Worm (Caenorhabditis elegans) whole organism, late embryonic: Measurements from ENCODE around the gene K02F6.5.
"Not testable (repeated sequence)": the region's sequence is repeated elsewhere in the genome, so short reads cannot be mapped to it uniquely, and the experiment has no call there.

Experiments used
- C08G9.2 ChIP-seq: sonication (generic microtip); optimal IDR thresholded peaks from 2 replicates; lab custom pipeline; 2016; ENCODE audit warnings: mild to moderate bottlenecking, missing genetic modification characterization, moderate library complexity, missing compliant biosample characterization
- C38D4.7 ChIP-seq: fragments of 200-800 bp; sonication (Bioruptor generic); optimal IDR thresholded peaks from 2 replicates; lab custom pipeline; 2018; ENCODE audit warnings: mild to moderate bottlenecking, missing genetic modification characterization, moderate library complexity, missing compliant biosample characterization
- K02D7.2 ChIP-seq: sonication (generic microtip); optimal IDR thresholded peaks from 2 replicates; lab custom pipeline; 2017; ENCODE audit warnings: mild to moderate bottlenecking, missing genetic modification characterization, missing compliant biosample characterization
- K09A11.1 ChIP-seq: sonication (generic microtip); optimal IDR thresholded peaks from 2 replicates; lab custom pipeline; 2017; ENCODE audit warnings: antibody characterized with exemption, mild to moderate bottlenecking, missing genetic modification characterization, missing compliant biosample characterization; ENCODE audit not compliant: insufficient read depth
- T23F11.4 ChIP-seq: fragments of 200-800 bp; sonication (Bioruptor generic); optimal IDR thresholded peaks from 2 replicates; lab custom pipeline; 2018; ENCODE audit warnings: mild to moderate bottlenecking, missing genetic modification characterization, missing compliant biosample characterization
- Y22D7AL.16 ChIP-seq: sonication (generic microtip); optimal IDR thresholded peaks from 2 replicates; lab custom pipeline; 2016; ENCODE audit warnings: missing genetic modification characterization, missing compliant biosample characterization
- ahr-1 ChIP-seq: sonication (generic microtip); optimal IDR thresholded peaks from 2 replicates; lab custom pipeline; 2016; ENCODE audit warnings: missing genetic modification characterization, missing compliant biosample characterization
- ceh-14 ChIP-seq: sonication (generic microtip); optimal IDR thresholded peaks from 2 replicates; lab custom pipeline; 2016; ENCODE audit warnings: missing genotype, missing genetic modification characterization, missing compliant biosample characterization
- ceh-18 ChIP-seq: sonication (generic microtip); optimal IDR thresholded peaks from 2 replicates; lab custom pipeline; 2016; ENCODE audit warnings: missing genetic modification characterization, missing compliant biosample characterization
- ceh-2 ChIP-seq: sonication (generic microtip); optimal IDR thresholded peaks from 2 replicates; lab custom pipeline; 2016; ENCODE audit warnings: missing genotype, missing genetic modification characterization, missing compliant biosample characterization
- ceh-24 ChIP-seq: sonication (generic microtip); optimal IDR thresholded peaks from 2 replicates; lab custom pipeline; 2016; ENCODE audit warnings: mild to moderate bottlenecking, missing genetic modification characterization, missing compliant biosample characterization
- ceh-31 ChIP-seq: sonication (generic microtip); optimal IDR thresholded peaks from 2 replicates; lab custom pipeline; 2016; ENCODE audit warnings: missing genetic modification characterization, missing compliant biosample characterization
- ceh-48 ChIP-seq: sonication (generic microtip); optimal IDR thresholded peaks from 2 replicates; lab custom pipeline; 2016; ENCODE audit warnings: missing genetic modification characterization, inconsistent platforms, missing compliant biosample characterization
- ceh-9 ChIP-seq: sonication (generic microtip); optimal IDR thresholded peaks from 2 replicates; lab custom pipeline; 2016; ENCODE audit warnings: mild to moderate bottlenecking, missing genetic modification characterization, inconsistent platforms, missing compliant biosample characterization
- che-1 ChIP-seq: sonication (generic microtip); optimal IDR thresholded peaks from 2 replicates; lab custom pipeline; 2016; ENCODE audit warnings: mild to moderate bottlenecking, missing genetic modification characterization, missing compliant biosample characterization
- dmd-4 ChIP-seq: sonication (generic microtip); optimal IDR thresholded peaks from 2 replicates; lab custom pipeline; 2016; ENCODE audit warnings: borderline replicate concordance, missing genetic modification characterization, missing compliant biosample characterization
- dve-1 ChIP-seq: sonication (generic microtip); optimal IDR thresholded peaks from 2 replicates; lab custom pipeline; 2017; ENCODE audit warnings: antibody characterized with exemption, mild to moderate bottlenecking, missing genetic modification characterization, missing compliant biosample characterization
- elt-2 ChIP-seq: sonication (generic microtip); optimal IDR thresholded peaks from 2 replicates; lab custom pipeline; 2016; ENCODE audit warnings: missing genetic modification reagents, missing genetic modification characterization, missing compliant biosample characterization
- fkh-10 ChIP-seq: fragments of 150-350 bp; optimal IDR thresholded peaks from 2 replicates; lab custom pipeline; 2014; ENCODE audit warnings: missing biosample characterization, missing genetic modification reagents, missing genetic modification characterization
- fkh-6 ChIP-seq: sonication (generic microtip); optimal IDR thresholded peaks from 2 replicates; lab custom pipeline; 2016; ENCODE audit warnings: missing genetic modification characterization, missing compliant biosample characterization
- hlh-13 ChIP-seq: fragments of 200-800 bp; sonication (Bioruptor generic); optimal IDR thresholded peaks from 2 replicates; lab custom pipeline; 2018; ENCODE audit warnings: mild to moderate bottlenecking, missing genetic modification characterization, missing compliant biosample characterization
- hlh-15 ChIP-seq: sonication (generic microtip); optimal IDR thresholded peaks from 2 replicates; lab custom pipeline; 2016; ENCODE audit warnings: missing genetic modification characterization, missing compliant biosample characterization
- hlh-30 ChIP-seq: sonication (generic microtip); optimal IDR thresholded peaks from 2 replicates; lab custom pipeline; 2017; ENCODE audit warnings: antibody characterized with exemption, missing genetic modification characterization, missing compliant biosample characterization; ENCODE audit not compliant: insufficient read depth
- hlh-6 ChIP-seq: sonication (generic microtip); optimal IDR thresholded peaks from 2 replicates; lab custom pipeline; 2016; ENCODE audit warnings: missing genotype, missing genetic modification characterization, missing compliant biosample characterization
- hlh-8 ChIP-seq: sonication (generic microtip); optimal IDR thresholded peaks from 2 replicates; lab custom pipeline; 2016; ENCODE audit warnings: missing genotype, missing genetic modification characterization, missing compliant biosample characterization
- lim-6 ChIP-seq: sonication (generic microtip); optimal IDR thresholded peaks from 2 replicates; lab custom pipeline; 2016; ENCODE audit warnings: missing genetic modification characterization, missing compliant biosample characterization
- lin-11 ChIP-seq: fragments of 200-800 bp; sonication (Bioruptor generic); optimal IDR thresholded peaks from 2 replicates; lab custom pipeline; 2018; ENCODE audit warnings: mild to moderate bottlenecking, missing genetic modification characterization, missing compliant biosample characterization
- madf-2 ChIP-seq: sonication (generic microtip); optimal IDR thresholded peaks from 2 replicates; lab custom pipeline; 2017; ENCODE audit warnings: missing genetic modification characterization, missing compliant biosample characterization
- mec-3 ChIP-seq: sonication (generic microtip); optimal IDR thresholded peaks from 2 replicates; lab custom pipeline; 2016; ENCODE audit warnings: borderline replicate concordance, missing genetic modification characterization, missing compliant biosample characterization
- nfya-1 ChIP-seq: sonication (generic microtip); optimal IDR thresholded peaks from 2 replicates; lab custom pipeline; 2017; ENCODE audit warnings: missing genetic modification characterization, mild to moderate bottlenecking, missing compliant biosample characterization, antibody characterized with exemption, moderate library complexity
- nhr-232 ChIP-seq: sonication (generic microtip); optimal IDR thresholded peaks from 2 replicates; lab custom pipeline; 2016; ENCODE audit warnings: missing genetic modification characterization, missing compliant biosample characterization
- npax-4 ChIP-seq: sonication (generic microtip); optimal IDR thresholded peaks from 2 replicates; lab custom pipeline; 2016; ENCODE audit warnings: missing genetic modification characterization, missing compliant biosample characterization
- odd-2 ChIP-seq: sonication (generic microtip); optimal IDR thresholded peaks from 2 replicates; lab custom pipeline; 2017; ENCODE audit warnings: antibody characterized with exemption, mild to moderate bottlenecking, missing genetic modification characterization, missing compliant biosample characterization
- pat-9 ChIP-seq: fragments of 200-800 bp; sonication (Bioruptor generic); optimal IDR thresholded peaks from 2 replicates; lab custom pipeline; 2018; ENCODE audit warnings: mild to moderate bottlenecking, missing genetic modification characterization, moderate library complexity, missing compliant biosample characterization
- pax-1 ChIP-seq: fragments of 150-350 bp; optimal IDR thresholded peaks from 2 replicates; lab custom pipeline; 2014; ENCODE audit warnings: missing biosample characterization, missing genetic modification characterization
- pha-2 ChIP-seq: sonication (generic microtip); optimal IDR thresholded peaks from 2 replicates; lab custom pipeline; 2017; ENCODE audit warnings: mild to moderate bottlenecking, missing genetic modification characterization, missing compliant biosample characterization
- pqm-1 ChIP-seq: sonication (generic microtip); optimal IDR thresholded peaks from 2 replicates; lab custom pipeline; 2016; ENCODE audit warnings: missing genetic modification characterization, missing compliant biosample characterization
- pros-1 ChIP-seq: fragments of 150-350 bp; optimal IDR thresholded peaks from 2 replicates; lab custom pipeline; 2014; ENCODE audit warnings: missing biosample characterization, missing genetic modification reagents, missing genetic modification characterization
- rnt-1 ChIP-seq: sonication (generic microtip); optimal IDR thresholded peaks from 2 replicates; lab custom pipeline; 2016; ENCODE audit warnings: missing genetic modification characterization, missing compliant biosample characterization
- sox-2 ChIP-seq: fragments of 200-800 bp; sonication (Bioruptor generic); IDR thresholded peaks from 2 replicates; pipeline ENCODE4 v1.3.6; 2022; ENCODE audit warnings: missing genetic modification reagents, missing genetic modification characterization, missing compliant biosample characterization
- sox-4 ChIP-seq: sonication (generic microtip); optimal IDR thresholded peaks from 2 replicates; lab custom pipeline; 2017; ENCODE audit warnings: mild to moderate bottlenecking, missing genetic modification characterization, inconsistent platforms, missing compliant biosample characterization
- tbx-7 ChIP-seq: sonication (generic microtip); optimal IDR thresholded peaks from 2 replicates; lab custom pipeline; 2016; ENCODE audit warnings: missing genotype, missing genetic modification characterization, missing compliant biosample characterization
- unc-3 ChIP-seq, 2 experiments: fragments of 200-800 bp in 1 of 2; sonication (Bioruptor generic) in 1 of 2; sonication (generic microtip) in 1 of 2; conservative IDR thresholded peaks in 1 of 2; optimal IDR thresholded peaks in 1 of 2; 2 replicates each; pipeline versions ENCODE4 v1.3.6 to Lab custom; 2016 to 2022; ENCODE audit warnings: missing compliant biosample characterization in 2 of 2, missing genetic modification characterization in 2 of 2, missing genetic modification reagents in 1 of 2
- unc-42 ChIP-seq: sonication (generic microtip); optimal IDR thresholded peaks from 2 replicates; lab custom pipeline; 2016; ENCODE audit warnings: missing genotype, missing genetic modification characterization, missing compliant biosample characterization
- unc-86 ChIP-seq: sonication (generic microtip); optimal IDR thresholded peaks from 2 replicates; lab custom pipeline; 2016; ENCODE audit warnings: missing genetic modification characterization, missing compliant biosample characterization

K02F6.5 gene

DNA sequence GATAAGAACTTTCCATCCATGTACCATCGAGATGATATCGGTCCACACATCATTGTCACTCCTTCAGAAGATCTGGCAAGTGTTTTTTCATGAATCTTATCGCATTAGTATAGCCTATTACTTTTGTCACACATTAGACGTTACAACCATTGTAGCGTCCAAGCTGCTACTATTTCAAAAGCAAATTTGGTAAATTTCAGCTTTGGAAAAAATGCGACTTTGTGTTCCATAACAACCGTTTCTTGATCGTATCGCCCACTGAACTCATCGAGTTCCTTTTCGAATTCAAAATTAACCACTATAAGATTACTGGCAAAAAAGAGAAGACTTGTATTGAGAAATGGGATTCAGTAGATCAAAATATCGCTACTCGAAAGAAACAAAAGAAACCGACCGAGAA, 18.5 kb downstream of the K02F6.5 start:
- no peak for TF ChIP-seq unc-86 (tag; lab: Kevin White, UChicago)
- no peak for TF ChIP-seq pax-1 (tag; lab: Kevin White, UChicago)
- TF ChIP-seq che-1 (tag; lab: Kevin White, UChicago), result no peak
- no peak for TF ChIP-seq ceh-31 (tag; lab: Kevin White, UChicago)
- TF ChIP-seq pros-1, result no peak
- no peak for TF ChIP-seq ceh-48 (tag; lab: Kevin White, UChicago)
- TF ChIP-seq hlh-15 (tag; lab: Kevin White, UChicago), result no peak
- TF ChIP-seq Y22D7AL.16 (tag; lab: Kevin White, UChicago), result no peak
- no peak for TF ChIP-seq sox-2 (GFP tag; lab: Robert Waterston, UW)
- no peak for TF ChIP-seq npax-4 (tag; lab: Kevin White, UChicago)
- TF ChIP-seq T23F11.4 (GFP tag; lab: Kevin White, UChicago), result no peak
- no peak for TF ChIP-seq rnt-1 (tag; lab: Kevin White, UChicago)
- no peak for TF ChIP-seq C08G9.2 (tag; lab: Kevin White, UChicago)
- TF ChIP-seq odd-2 (tag; lab: Kevin White, UChicago), result no peak
- TF ChIP-seq, all 69 proteins: peak for 0

DNA sequence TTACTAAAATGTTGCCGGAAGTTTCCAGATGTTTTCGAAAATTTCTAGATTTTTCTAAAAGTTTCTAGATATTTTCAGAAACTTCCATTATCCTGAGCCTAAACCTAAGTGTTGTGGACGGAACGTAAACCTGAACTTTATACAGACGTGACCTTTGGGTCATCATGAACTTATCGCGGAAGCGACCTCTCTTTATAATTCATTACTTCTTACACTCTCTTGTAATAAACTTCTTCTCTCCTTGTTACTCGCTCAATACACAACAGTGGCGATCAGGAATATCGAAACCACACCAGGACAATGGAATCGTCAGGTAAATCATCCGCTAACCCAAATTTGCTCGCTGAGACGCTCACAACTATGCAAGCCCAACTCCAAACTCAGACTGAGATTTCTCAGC, 19.1 kb downstream of the K02F6.5 start, which contains the start of gene K02F6.1:
TSS of gene K02F6.1 (plus strand) at position 301 of the 400 bp plus-strand sequence.
- TF ChIP-seq rnt-1 (tag; lab: Kevin White, UChicago); mec-3; ahr-1 (tag; lab: Kevin White, UChicago): not testable (repeated sequence)

DNA sequence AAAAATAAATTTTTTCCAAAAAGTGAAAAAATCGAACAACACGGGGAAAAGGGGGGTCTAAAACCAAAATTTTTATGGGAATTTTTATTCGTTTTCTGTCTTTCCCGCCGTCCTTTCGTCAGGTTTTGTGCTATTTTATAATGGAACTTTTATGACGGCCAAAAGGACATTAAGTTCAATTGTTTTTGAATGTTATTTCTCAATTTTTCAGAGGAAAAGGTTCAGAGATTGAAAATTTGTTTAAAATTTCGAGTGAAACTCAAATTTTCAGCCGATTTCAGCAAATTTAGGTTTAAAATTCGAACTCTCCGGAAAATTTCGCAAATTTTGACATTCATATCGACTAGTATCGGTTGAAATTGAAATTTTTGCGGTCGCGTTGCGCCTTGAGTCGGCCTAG, 29.4 kb downstream of the K02F6.5 start, which contains the start of gene nep-18:
TSS of gene nep-18 (minus strand) at position 101 of the 400 bp plus-strand sequence.
- TF ChIP-seq ceh-9 (tag; lab: Kevin White, UChicago), result no peak
- TF ChIP-seq mec-3, result no peak
- no peak for TF ChIP-seq nfya-1 (tag; lab: Kevin White, UChicago)
- TF ChIP-seq ceh-18, result no peak
- TF ChIP-seq unc-3 (GFP tag; conservative IDR thresholded peaks at IDR 0.05; lab: Robert Waterston, UW), result no peak
- no peak for TF ChIP-seq unc-3 (tag; optimal IDR thresholded peaks at IDR 0.05; lab: Kevin White, UChicago)
- TF ChIP-seq che-1 (tag; lab: Kevin White, UChicago), result no peak
- TF ChIP-seq ceh-24 (tag; lab: Kevin White, UChicago), result no peak
- TF ChIP-seq hlh-13 (GFP tag; lab: Kevin White, UChicago), result no peak
- no peak for TF ChIP-seq pha-2 (tag; lab: Kevin White, UChicago)
- no peak for TF ChIP-seq fkh-10 (GFP tag; lab: Kevin White, UChicago)
- TF ChIP-seq nhr-232 (tag; lab: Kevin White, UChicago), result no peak
- no peak for TF ChIP-seq hlh-15 (tag; lab: Kevin White, UChicago)
- TF ChIP-seq tbx-7, result no peak
- TF ChIP-seq C38D4.7 (GFP tag; lab: Kevin White, UChicago), result no peak

ce11 chrII:2564899-2565298, 30.3 kb downstream of the K02F6.5 start, which contains the start of gene usp-39:
usp-39 (plus strand) TSS chrII:2565275.
- TF ChIP-seq pqm-1 (tag; lab: Kevin White, UChicago) (no peak), pat-9 (tag; lab: Kevin White, UChicago) (no peak), unc-42 (tag; lab: Kevin White, UChicago) (peak; percentile 83), pha-2 (tag; lab: Kevin White, UChicago) (peak; percentile 25), hlh-13 (GFP tag; lab: Kevin White, UChicago) (no peak), elt-2 (tag; lab: Kevin White, UChicago) (peak; percentile 49), lin-11 (no peak), lim-6 (tag; lab: Kevin White, UChicago) (no peak), C38D4.7 (GFP tag; lab: Kevin White, UChicago) (no peak), ceh-2 (tag; lab: Kevin White, UChicago) (no peak), nfya-1 (tag; lab: Kevin White, UChicago) (peak; percentile 18), dmd-4 (tag; lab: Kevin White, UChicago) (peak; percentile 8), ceh-14 (no peak), rnt-1 (tag; lab: Kevin White, UChicago) (no peak), sox-4 (tag; lab: Kevin White, UChicago) (no peak), Y22D7AL.16 (tag; lab: Kevin White, UChicago) (peak; percentile 21), hlh-8 (peak; percentile 8), dve-1 (tag; lab: Kevin White, UChicago) (no peak), ceh-48 (tag; lab: Kevin White, UChicago) (no peak), K09A11.1 (tag; lab: Kevin White, UChicago) (no peak), hlh-30 (tag; lab: Kevin White, UChicago) (no peak), C08G9.2 (tag; lab: Kevin White, UChicago) (no peak), fkh-6 (tag; lab: Kevin White, UChicago) (no peak), hlh-6 (tag; lab: Kevin White, UChicago) (no peak), K02D7.2 (no peak), madf-2 (tag; lab: Kevin White, UChicago) (no peak)
